Fruit fly (Drosophila melanogaster) whole organism, wandering third instar larva: ENCODE measurements around the gene PIP82.

ENCODE experiments used
- CG32264 ChIP-seq: fragments of 200-800 bp; sonication (Bioruptor generic); optimal IDR thresholded peaks from 2 replicates; lab custom pipeline; 2016; ENCODE audit warnings: missing biosample characterization, missing genetic modification characterization
- Mio ChIP-seq: sonication (Bioruptor generic); optimal IDR thresholded peaks from 2 replicates; lab custom pipeline; 2016; ENCODE audit warnings: missing biosample characterization, missing genetic modification characterization
- N ChIP-seq: fragments of >200 bp; optimal IDR thresholded peaks from 2 replicates; lab custom pipeline; 2018; ENCODE audit warnings: missing biosample characterization, missing external identifiers, missing genetic modification characterization
- Rel ChIP-seq, 2 experiments: fragments of 200-800 bp; sonication (Bioruptor generic) in 1 of 2; optimal IDR thresholded peaks; 2 replicates in 1 of 2; 3 replicates in 1 of 2; lab custom pipeline; 2016 to 2019; ENCODE audit warnings: mild to moderate bottlenecking in 2 of 2, missing biosample characterization in 2 of 2, missing genetic modification characterization in 2 of 2, moderate library complexity in 1 of 2
- dl ChIP-seq, 2 experiments: fragments of 175-275, 200-275 bp in 1 of 2; fragments of 200-275 bp in 1 of 2; sonication (Bioruptor generic); optimal IDR thresholded peaks; lab custom pipeline; 2018; ENCODE audit warnings: mild to moderate bottlenecking in 2 of 2, missing biosample characterization in 2 of 2, missing genetic modification characterization in 2 of 2, moderate library complexity in 2 of 2; ENCODE audit not compliant: partially characterized antibody in 2 of 2, insufficient read depth in 1 of 2
- dmrt93B ChIP-seq: fragments of 200-800 bp; sonication (Bioruptor generic); optimal IDR thresholded peaks from 2 replicates; lab custom pipeline; 2018; ENCODE audit warnings: missing biosample characterization, mild to moderate bottlenecking, missing genetic modification characterization
- ey ChIP-seq: fragments of 200-800 bp; sonication (Bioruptor generic); optimal IDR thresholded peaks from 2 replicates; lab custom pipeline; 2016; ENCODE audit warnings: missing biosample characterization, missing genetic modification characterization

- no peak for TF ChIP-seq CG32264
- TF ChIP-seq Rel (GFP tag; optimal IDR thresholded peaks at IDR 0.05; lab: Kevin White, UChicago), result no peak
- no peak for TF ChIP-seq Rel (tag; optimal IDR thresholded peaks at IDR 0.05; lab: Kevin White, UChicago)
- TF ChIP-seq N (GFP tag; lab: Kevin White, UChicago), result no peak
- no peak for TF ChIP-seq dmrt93B (GFP tag; lab: Kevin White, UChicago)
- no peak for TF ChIP-seq ey (GFP tag; lab: Kevin White, UChicago)
- no peak for TF ChIP-seq Mio
- TF ChIP-seq dl (GFP tag; optimal IDR thresholded peaks at IDR 0.05; lab: Kevin White, UChicago; ENCODE audit: insufficient read depth in 1 of 2, partially characterized antibody in 2 of 2), result no peak
These were observed 41.4 kb upstream of the PIP82 start, which contains the start of gene CG12111 for dm6 chrX:8570848-8571247.
